Fruit fly (Drosophila melanogaster) whole organism, embryonic: ENCODE results near the gene MESR6.

Experiments used
- Atf6 ChIP-seq: fragments of 200-800 bp; sonication (Bioruptor generic); IDR thresholded peaks from 2 replicates; pipeline ENCODE4 v1.3.6; 2022; ENCODE audit warnings: missing biosample characterization, missing genetic modification characterization
- Awh ChIP-seq: fragments of 200-800 bp; sonication (Bioruptor generic); IDR thresholded peaks from 2 replicates; pipeline ENCODE4, ENCODE4 v1.3.6; 2022; ENCODE audit warnings: missing biosample characterization, missing genetic modification characterization
- Bdp1 ChIP-seq: fragments of 200-800 bp; sonication (Bioruptor generic); optimal IDR thresholded peaks from 3 replicates; lab custom pipeline; 2016; ENCODE audit warnings: missing biosample characterization, missing genetic modification characterization
- CG10209 ChIP-seq: fragments of 200-800 bp; sonication (Bioruptor generic); optimal IDR thresholded peaks from 3 replicates; lab custom pipeline; 2017; ENCODE audit warnings: missing biosample characterization, mild to moderate bottlenecking, missing genetic modification characterization, missing genetic modification reagents
- CG11560 ChIP-seq: fragments of 200-800 bp; sonication (Bioruptor generic); IDR thresholded peaks from 3 replicates; pipeline ENCODE4 v1.3.6; 2022; ENCODE audit warnings: missing biosample characterization, missing genetic modification characterization
- CG12659 ChIP-seq: fragments of 200-800 bp; sonication (Bioruptor generic); optimal IDR thresholded peaks from 3 replicates; lab custom pipeline; 2017; ENCODE audit warnings: mild to moderate bottlenecking, missing biosample characterization, missing genetic modification reagents, missing genetic modification characterization
- CG12769 ChIP-seq: fragments of 200-800 bp; sonication (Bioruptor generic); optimal IDR thresholded peaks from 2 replicates; lab custom pipeline; 2019; ENCODE audit warnings: missing biosample characterization, mild to moderate bottlenecking, missing genetic modification characterization, moderate library complexity
- CG13296 ChIP-seq: fragments of 200-800 bp; sonication (Bioruptor generic); optimal IDR thresholded peaks from 3 replicates; lab custom pipeline; 2018; ENCODE audit warnings: missing biosample characterization, mild to moderate bottlenecking, missing genetic modification characterization
- CG14050 ChIP-seq: fragments of 200-800 bp; sonication (Bioruptor generic); IDR thresholded peaks from 3 replicates; pipeline ENCODE4 v1.3.6; 2022; ENCODE audit warnings: missing biosample characterization, missing genetic modification characterization
- CG14441 ChIP-seq: fragments of 200-800 bp; sonication (Bioruptor generic); IDR thresholded peaks from 2 replicates; pipeline ENCODE4 v1.3.6; 2022; ENCODE audit warnings: missing biosample characterization, missing genetic modification characterization
- CG14667 ChIP-seq: fragments of 200-800 bp; sonication (Bioruptor generic); IDR thresholded peaks from 2 replicates; pipeline ENCODE4 v1.3.6; 2022; ENCODE audit warnings: missing biosample characterization, missing genetic modification characterization
- CG1602 ChIP-seq: fragments of 200-800 bp; sonication (Bioruptor generic); optimal IDR thresholded peaks from 3 replicates; lab custom pipeline; 2016; ENCODE audit warnings: missing biosample characterization, missing genetic modification characterization
- CG1647 ChIP-seq: fragments of 200-800 bp; sonication (Bioruptor generic); optimal IDR thresholded peaks from 3 replicates; lab custom pipeline; 2016; ENCODE audit warnings: missing biosample characterization, missing genetic modification characterization
- CG17361 ChIP-seq: fragments of 200-800 bp; sonication (Bioruptor generic); IDR thresholded peaks from 3 replicates; pipeline ENCODE4 v1.3.6; 2022; ENCODE audit warnings: missing biosample characterization, missing genetic modification characterization
- CG17385 ChIP-seq: fragments of 200-800 bp; sonication (Bioruptor generic); optimal IDR thresholded peaks from 3 replicates; lab custom pipeline; 2018; ENCODE audit warnings: missing biosample characterization, mild to moderate bottlenecking, missing genetic modification characterization
- CG17612 ChIP-seq: fragments of 200-800 bp; sonication (Bioruptor generic); IDR thresholded peaks from 2 replicates; pipeline ENCODE4 v1.3.6; 2022; ENCODE audit warnings: missing biosample characterization, missing genetic modification characterization
- CG17912 ChIP-seq: fragments of 200-800 bp; sonication (Bioruptor generic); optimal IDR thresholded peaks from 2 replicates; lab custom pipeline; 2018; ENCODE audit warnings: missing biosample characterization, mild to moderate bottlenecking, missing genetic modification characterization
- CG18476 ChIP-seq: fragments of 200-800 bp; sonication (Bioruptor generic); optimal IDR thresholded peaks from 2 replicates; lab custom pipeline; 2016; ENCODE audit warnings: missing biosample characterization, mild to moderate bottlenecking, missing genetic modification characterization
- CG2202 ChIP-seq: fragments of 200-800 bp; sonication (Bioruptor generic); optimal IDR thresholded peaks from 2 replicates; lab custom pipeline; 2018; ENCODE audit warnings: missing biosample characterization, mild to moderate bottlenecking, missing genetic modification characterization
- CG30431 ChIP-seq: fragments of 200-800 bp; sonication (Bioruptor generic); optimal IDR thresholded peaks from 2 replicates; lab custom pipeline; 2017; ENCODE audit warnings: missing biosample characterization, missing genetic modification characterization
- CG3407 ChIP-seq: fragments of 200-800 bp; sonication (Bioruptor generic); optimal IDR thresholded peaks from 2 replicates; lab custom pipeline; 2018; ENCODE audit warnings: missing biosample characterization, mild to moderate bottlenecking, missing genetic modification characterization
- CG34224 ChIP-seq: fragments of 200-800 bp; sonication (Bioruptor generic); IDR thresholded peaks from 3 replicates; pipeline ENCODE4 v1.3.6; 2022; ENCODE audit warnings: missing biosample characterization, missing genetic modification characterization; ENCODE audit not compliant: partially characterized antibody
- CG6654 ChIP-seq: fragments of 200-800 bp; sonication (Bioruptor generic); optimal IDR thresholded peaks from 2 replicates; lab custom pipeline; 2017; ENCODE audit warnings: missing biosample characterization, mild to moderate bottlenecking, missing genetic modification characterization
- CG6689 ChIP-seq: fragments of 200-800 bp; sonication (Bioruptor generic); IDR thresholded peaks from 2 replicates; pipeline ENCODE4 v1.3.6; 2022; ENCODE audit warnings: missing biosample characterization, missing genetic modification characterization
- CG7271 ChIP-seq: fragments of 200-800 bp; sonication (Bioruptor generic); optimal IDR thresholded peaks from 2 replicates; lab custom pipeline; 2018; ENCODE audit warnings: missing biosample characterization, mild to moderate bottlenecking, missing genetic modification characterization, moderate library complexity
- CG7839 ChIP-seq: fragments of 200-800 bp; sonication (Bioruptor generic); optimal IDR thresholded peaks from 3 replicates; lab custom pipeline; 2018; ENCODE audit warnings: missing biosample characterization, mild to moderate bottlenecking, missing genetic modification characterization, moderate library complexity
- CG8388 ChIP-seq: fragments of 200-800 bp; sonication (Bioruptor generic); optimal IDR thresholded peaks from 2 replicates; lab custom pipeline; 2019; ENCODE audit warnings: missing biosample characterization, mild to moderate bottlenecking, missing genetic modification characterization, moderate library complexity
- Dip3 ChIP-seq: fragments of 200-800 bp; sonication (Bioruptor generic); optimal IDR thresholded peaks from 3 replicates; lab custom pipeline; 2016; ENCODE audit warnings: missing biosample characterization, missing genetic modification characterization
- E2f1 ChIP-seq: fragments of 200-800 bp; sonication (Bioruptor generic); IDR thresholded peaks from 2 replicates; pipeline ENCODE4 v1.3.6; 2022; ENCODE audit warnings: missing biosample characterization, missing genetic modification characterization
- Gsc ChIP-seq: fragments of 200-800 bp; sonication (Bioruptor generic); IDR thresholded peaks from 2 replicates; pipeline ENCODE4 v1.3.6; 2022; ENCODE audit warnings: missing biosample characterization, missing genetic modification characterization
- Gug ChIP-seq: fragments of 200-800 bp; sonication (Bioruptor generic); IDR thresholded peaks from 4 replicates; pipeline ENCODE4 v1.3.6; 2022; ENCODE audit warnings: missing biosample characterization, missing genetic modification characterization
- Six4 ChIP-seq: fragments of 200-800 bp; sonication (Bioruptor generic); optimal IDR thresholded peaks from 2 replicates; lab custom pipeline; 2016; ENCODE audit warnings: missing biosample characterization, missing genetic modification characterization
- Ssrp ChIP-seq: fragments of 200-800 bp; sonication (Bioruptor generic); optimal IDR thresholded peaks from 2 replicates; lab custom pipeline; 2018; ENCODE audit warnings: missing biosample characterization, mild to moderate bottlenecking, missing genetic modification characterization, moderate library complexity
- Usf ChIP-seq: fragments of 200-800 bp; sonication (Bioruptor generic); optimal IDR thresholded peaks from 2 replicates; lab custom pipeline; 2017; ENCODE audit warnings: missing genotype, missing biosample characterization, missing genetic modification characterization
- bcd ChIP-seq: fragments of 200-800 bp; sonication (Bioruptor generic); optimal IDR thresholded peaks from 2 replicates; lab custom pipeline; 2017; ENCODE audit warnings: missing biosample characterization, mild to moderate bottlenecking, missing genetic modification characterization
- br ChIP-seq: fragments of >200 bp; optimal IDR thresholded peaks from 2 replicates; lab custom pipeline; 2017
- disco-r ChIP-seq: fragments of 200-800 bp; sonication (Bioruptor generic); optimal IDR thresholded peaks from 2 replicates; lab custom pipeline; 2016; ENCODE audit warnings: missing biosample characterization, missing genetic modification characterization
- ems ChIP-seq: fragments of 200-800 bp; sonication (Bioruptor generic); optimal IDR thresholded peaks from 3 replicates; lab custom pipeline; 2016; ENCODE audit warnings: missing biosample characterization, missing genetic modification characterization
- eyg ChIP-seq: fragments of 200-800 bp; sonication (Bioruptor generic); optimal IDR thresholded peaks from 3 replicates; lab custom pipeline; 2016; ENCODE audit warnings: missing biosample characterization, missing genetic modification characterization
- fru ChIP-seq: fragments of >200 bp; optimal IDR thresholded peaks from 2 replicates; lab custom pipeline; 2017
- jing ChIP-seq: fragments of 200-800 bp; sonication (Bioruptor generic); optimal IDR thresholded peaks from 2 replicates; lab custom pipeline; 2018; ENCODE audit warnings: missing biosample characterization, mild to moderate bottlenecking, missing genetic modification characterization
- phol ChIP-seq: fragments of 200-800 bp; sonication (Bioruptor generic); optimal IDR thresholded peaks from 3 replicates; lab custom pipeline; 2018; ENCODE audit warnings: missing biosample characterization, mild to moderate bottlenecking, missing genetic modification characterization, moderate library complexity
- prd ChIP-seq, 3 experiments: fragments of >200 bp in 2 of 3; fragments of 200-800 bp in 1 of 3; sonication (Bioruptor generic) in 1 of 3; optimal IDR thresholded peaks in 2 of 3; IDR thresholded peaks in 1 of 3; 2 replicates in 2 of 3; 3 replicates in 1 of 3; pipeline versions ENCODE4 v1.3.6 to Lab custom; 2017 to 2022; ENCODE audit warnings: missing biosample characterization in 1 of 3, missing genetic modification characterization in 1 of 3
- ro ChIP-seq: fragments of 200-800 bp; sonication (Bioruptor generic); IDR thresholded peaks from 2 replicates; pipeline ENCODE4 v1.3.6; 2022; ENCODE audit warnings: missing biosample characterization, missing genetic modification characterization
- sc ChIP-seq, 3 experiments: fragments of >200 bp in 2 of 3; fragments of 200-800 bp in 1 of 3; sonication (Bioruptor generic) in 1 of 3; optimal IDR thresholded peaks; 2 replicates in 2 of 3; 3 replicates in 1 of 3; lab custom pipeline; 2017; ENCODE audit warnings: mild to moderate bottlenecking in 1 of 3, missing biosample characterization in 1 of 3, missing genetic modification characterization in 1 of 3, missing genetic modification reagents in 1 of 3
- sd ChIP-seq: fragments of 200-800 bp; sonication (Bioruptor generic); optimal IDR thresholded peaks from 3 replicates; lab custom pipeline; 2018; ENCODE audit warnings: missing biosample characterization, mild to moderate bottlenecking, missing genetic modification characterization, moderate library complexity
- tgo ChIP-seq: fragments of 200-800 bp; sonication (Bioruptor generic); IDR thresholded peaks from 3 replicates; pipeline ENCODE4 v1.3.6; 2022; ENCODE audit warnings: missing biosample characterization, missing genetic modification characterization
- ttk ChIP-seq: fragments of 200-800 bp; sonication (Bioruptor generic); IDR thresholded peaks from 2 replicates; pipeline ENCODE4 v2.1.2; 2022; ENCODE audit warnings: missing biosample characterization, missing genetic modification characterization
- usp ChIP-seq: fragments of >200 bp; optimal IDR thresholded peaks from 2 replicates; lab custom pipeline; 2017; ENCODE audit warnings: missing biosample characterization, missing genetic modification characterization

MESR6 gene

dm6 chr3L:19062472-19063409, 29.7 kb upstream of the MESR6 start, which contains the start of the genes Ugt316A1 and Sfxn2 (continued):
- TF ChIP-seq Ssrp (tag; lab: Kevin White, UChicago) (peak; percentile 22), jing (GFP tag; lab: Kevin White, UChicago) (no peak), ro (no peak), CG17912 (GFP tag; lab: Kevin White, UChicago) (no peak), CG3407 (GFP tag; lab: Kevin White, UChicago) (peak; percentile 4), disco-r (no peak), CG17361 (GFP tag; lab: Robert Waterston, UW) (peak; percentile 71), Six4 (GFP tag; lab: Kevin White, UChicago) (no peak), tgo (GFP tag; lab: Robert Waterston, UW) (peak; percentile 14; the same call in 1 of the 3 replicates), CG17612 (GFP tag; lab: Robert Waterston, UW) (no peak), CG2202 (tag; lab: Kevin White, UChicago) (no peak), CG14050 (GFP tag; lab: Robert Waterston, UW) (no peak), eyg (no peak), prd (optimal IDR thresholded peaks at IDR 0.05; lab: Kevin White, UChicago) (no peak), prd (GFP tag; IDR thresholded peaks at IDR 0.05; lab: Robert Waterston, UW) (peak; percentile 50; the same call in 1 of the 3 replicates), CG6654 (no peak), CG30431 (peak; percentile 25), usp (GFP tag; lab: Kevin White, UChicago) (no peak), CG8388 (GFP tag; lab: Kevin White, UChicago) (no peak), bcd (peak; percentile 53), CG10209 (GFP tag; lab: Kevin White, UChicago) (peak; percentile 26), ems (GFP tag; lab: Kevin White, UChicago) (peak; percentile 31), Atf6 (no peak), fru (lab: Kevin White, UChicago) (no peak), ttk (GFP tag; lab: Robert Waterston, UW) (no peak; the same call in 1 of the 2 replicates), CG11560 (tag; lab: Robert Waterston, UW) (peak; percentile 36; the same call in 1 of the 3 replicates), CG14667 (GFP tag; lab: Robert Waterston, UW) (no peak), CG12659 (peak; percentile 66), CG7271 (tag; lab: Kevin White, UChicago) (no peak), CG34224 (GFP tag; lab: Robert Waterston, UW) (no peak), CG18476 (GFP tag; lab: Kevin White, UChicago) (no peak), CG12769 (peak; percentile 63), CG13296 (no peak), phol (tag; lab: Kevin White, UChicago) (peak; percentile 84), Dip3 (GFP tag; lab: Kevin White, UChicago) (peak; percentile 50), CG7839 (peak; percentile 24), CG1647 (GFP tag; lab: Kevin White, UChicago) (peak; percentile 21), E2f1 (peak; percentile 20; the same call in 1 of the 2 replicates), Awh (GFP tag; lab: Robert Waterston, UW) (peak; percentile 48; the same call in 1 of the 2 replicates), Usf (GFP tag; lab: Kevin White, UChicago) (no peak), sd (tag; lab: Kevin White, UChicago) (peak; percentile 55), Gug (peak; percentile 45; the same call in 2 of the 4 replicates), sc (optimal IDR thresholded peaks at IDR 0.05; lab: Kevin White, UChicago) (no peak), sc (GFP tag; optimal IDR thresholded peaks at IDR 0.05; lab: Kevin White, UChicago) (no peak), CG14441 (GFP tag; lab: Robert Waterston, UW) (peak; percentile 55), CG17385 (GFP tag; lab: Kevin White, UChicago) (peak; percentile 98), CG6689 (no peak; the same call in 1 of the 2 replicates), CG1602 (GFP tag; lab: Kevin White, UChicago) (peak; percentile 22), br (lab: Kevin White, UChicago) (no peak), Gsc (no peak), Bdp1 (GFP tag; lab: Kevin White, UChicago) (peak; percentile 4)
